Worm (Caenorhabditis elegans) whole organism, midembryonic: Measurements from ENCODE around the gene clhm-1.

Experiments used
- T22C8.4 ChIP-seq: fragments of 200-800 bp; sonication (Bioruptor generic); IDR thresholded peaks from 2 replicates; pipeline ENCODE4 v1.3.6; 2022; ENCODE audit warnings: missing genetic modification characterization, missing compliant biosample characterization
- cog-1 ChIP-seq: sonication (generic microtip); optimal IDR thresholded peaks from 2 replicates; lab custom pipeline; 2016; ENCODE audit warnings: missing genetic modification characterization, missing compliant biosample characterization
- flt-1 ChIP-seq: fragments of 200-800 bp; sonication (Bioruptor generic); IDR thresholded peaks from 2 replicates; pipeline ENCODE4 v1.3.6; 2022; ENCODE audit warnings: missing genetic modification characterization, missing compliant biosample characterization
- klf-2 ChIP-seq: fragments of 200-800 bp; sonication (Bioruptor generic); conservative IDR thresholded peaks from 2 replicates; pipeline ENCODE4 v1.3.6; 2022; ENCODE audit warnings: missing genetic modification reagents, missing genetic modification characterization, missing compliant biosample characterization
- med-1 ChIP-seq: sonication (generic microtip); optimal IDR thresholded peaks from 2 replicates; lab custom pipeline; 2017; ENCODE audit warnings: missing genetic modification characterization, mild to moderate bottlenecking, missing compliant biosample characterization, antibody characterized with exemption, missing genetic modification reagents; ENCODE audit not compliant: insufficient read depth
- ref-1 ChIP-seq: fragments of 200-800 bp; sonication (Bioruptor generic); conservative IDR thresholded peaks from 2 replicates; pipeline ENCODE4 v1.3.6; 2022; ENCODE audit warnings: missing genetic modification reagents, missing genetic modification characterization, missing compliant biosample characterization
- tab-1 ChIP-seq: fragments of 200-800 bp; sonication (Bioruptor generic); IDR thresholded peaks from 2 replicates; pipeline ENCODE4 v1.3.6; 2022; ENCODE audit warnings: missing genetic modification characterization, missing compliant biosample characterization
- ztf-23 ChIP-seq: fragments of 200-800 bp; sonication (Bioruptor generic); IDR thresholded peaks from 2 replicates; pipeline ENCODE4 v1.3.6; 2022; ENCODE audit warnings: missing genetic modification reagents, missing genetic modification characterization, missing compliant biosample characterization
- ztf-29 ChIP-seq: fragments of 200-800 bp; sonication (Bioruptor generic); IDR thresholded peaks from 2 replicates; pipeline ENCODE4 v1.3.6; 2022; ENCODE audit warnings: missing genetic modification reagents, missing genetic modification characterization, missing compliant biosample characterization

clhm-1 gene

ce11 chrII:6838270-6838878 is 32.4 kb downstream of the clhm-1 start:
- no peak for TF ChIP-seq ztf-29 (GFP tag; lab: Robert Waterston, UW)
- TF ChIP-seq T22C8.4: no peak
- no peak for TF ChIP-seq tab-1
- peak; percentile 13 for TF ChIP-seq cog-1
- TF ChIP-seq ztf-23: no peak
- TF ChIP-seq klf-2 (GFP tag; lab: Robert Waterston, UW): no peak

DNA sequence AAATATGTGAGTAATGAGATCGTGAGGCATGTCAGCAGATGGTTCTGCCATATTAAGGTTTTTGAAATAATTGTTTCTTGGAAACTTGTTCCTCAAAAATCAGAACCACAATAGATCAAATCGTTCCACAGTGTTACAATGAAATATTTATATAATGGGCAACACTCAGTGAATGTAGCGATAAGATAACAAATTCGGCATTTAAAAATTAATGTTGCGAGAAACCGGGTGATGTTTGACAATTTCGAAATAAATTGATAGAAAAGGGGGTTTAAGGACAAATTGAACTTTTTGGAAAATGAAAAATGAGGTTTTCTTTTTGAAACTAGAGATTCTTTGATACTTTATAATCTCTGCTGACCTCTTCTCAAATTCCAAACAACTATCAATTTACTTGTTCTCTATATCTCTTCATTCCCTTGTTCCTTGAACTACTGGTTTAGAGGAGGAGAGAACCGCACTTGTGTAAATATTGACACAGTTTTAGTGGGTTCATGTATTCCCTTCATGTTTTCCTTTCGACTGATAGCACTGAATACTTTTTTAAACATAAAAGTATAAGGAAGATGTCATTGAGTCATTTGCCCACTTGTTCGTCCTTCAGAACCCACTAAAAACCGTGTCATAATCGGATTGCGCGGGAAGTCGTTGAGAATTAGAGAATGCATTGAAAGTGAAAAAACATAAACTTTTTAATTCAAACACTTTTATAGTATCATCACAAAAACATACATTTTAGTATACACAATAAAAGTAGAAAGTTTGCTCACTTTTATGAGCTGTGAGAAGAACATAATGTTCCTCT is 33.8 kb downstream of the clhm-1 start:
- TF ChIP-seq ref-1 (GFP tag; lab: Robert Waterston, UW) (no peak), ztf-23 (no peak), med-1 (no peak), cog-1 (no peak), T22C8.4 (no peak), tab-1 (no peak), klf-2 (GFP tag; lab: Robert Waterston, UW) (no peak), ztf-29 (GFP tag; lab: Robert Waterston, UW) (no peak), flt-1 (GFP tag; lab: Robert Waterston, UW) (no peak)

- TF ChIP-seq cog-1 (peak; percentile 50), tab-1 (no peak), ztf-29 (GFP tag; lab: Robert Waterston, UW) (no peak), T22C8.4 (no peak), med-1 (no peak), ztf-23 (0 out of 2 replicates have a peak, but pooled peaks have one; percentile 66), flt-1 (GFP tag; lab: Robert Waterston, UW) (no peak), klf-2 (GFP tag; lab: Robert Waterston, UW) (no peak)
Measured at ce11 chrII:6835972-6836595, 34.7 kb downstream of the clhm-1 start.

- TF ChIP-seq med-1: peak; percentile 22
- TF ChIP-seq ref-1 (GFP tag; lab: Robert Waterston, UW): no peak
- no peak for TF ChIP-seq ztf-29 (GFP tag; lab: Robert Waterston, UW)
- peak; percentile 35; the same call in 1 of the 2 replicates for TF ChIP-seq flt-1 (GFP tag; lab: Robert Waterston, UW)
Measured at ce11 chrII:6835500-6835899, 35.3 kb downstream of the clhm-1 start.

DNA sequence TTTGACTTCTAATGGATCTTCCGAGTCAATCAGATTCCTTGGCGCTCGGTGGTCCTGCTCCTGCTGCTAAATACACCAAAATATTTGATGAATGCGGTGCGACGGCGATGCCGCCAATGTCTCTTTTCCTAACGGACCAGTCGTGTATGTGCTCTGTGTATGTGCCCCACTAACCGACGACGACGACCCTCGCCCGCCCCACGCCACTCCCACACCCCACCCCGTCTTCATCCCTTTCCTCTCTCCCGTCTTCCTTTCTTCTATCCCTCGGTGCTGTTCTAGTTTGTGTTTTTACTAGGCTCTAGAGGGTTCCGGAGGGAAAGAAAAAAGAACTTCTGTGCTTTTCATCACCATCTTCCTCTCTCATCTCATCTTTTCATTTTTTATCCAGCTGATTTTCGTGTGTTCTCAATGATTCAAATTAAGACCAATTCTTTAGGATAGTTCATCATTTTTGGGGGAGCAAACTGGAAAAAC is 36.2 kb downstream of the clhm-1 start, which contains the start of gene egl-27:
Gene egl-27, plus strand, starts transcription at position 427 of the 477 bp plus-strand sequence.
- TF ChIP-seq klf-2 (GFP tag; lab: Robert Waterston, UW) (no peak), T22C8.4 (no peak), flt-1 (GFP tag; lab: Robert Waterston, UW) (peak; percentile 66; the same call in 1 of the 2 replicates), ztf-23 (0 out of 2 replicates have a peak, but pooled peaks have one; percentile 29), cog-1 (no peak)

ce11 chrII:6833781-6834339 is 36.9 kb downstream of the clhm-1 start:
- TF ChIP-seq ref-1 (GFP tag; lab: Robert Waterston, UW) (no peak), ztf-29 (GFP tag; lab: Robert Waterston, UW) (no peak), flt-1 (GFP tag; lab: Robert Waterston, UW) (no peak), T22C8.4 (no peak), cog-1 (no peak), med-1 (no peak), tab-1 (no peak), ztf-23 (no peak), klf-2 (GFP tag; lab: Robert Waterston, UW) (no peak)

DNA sequence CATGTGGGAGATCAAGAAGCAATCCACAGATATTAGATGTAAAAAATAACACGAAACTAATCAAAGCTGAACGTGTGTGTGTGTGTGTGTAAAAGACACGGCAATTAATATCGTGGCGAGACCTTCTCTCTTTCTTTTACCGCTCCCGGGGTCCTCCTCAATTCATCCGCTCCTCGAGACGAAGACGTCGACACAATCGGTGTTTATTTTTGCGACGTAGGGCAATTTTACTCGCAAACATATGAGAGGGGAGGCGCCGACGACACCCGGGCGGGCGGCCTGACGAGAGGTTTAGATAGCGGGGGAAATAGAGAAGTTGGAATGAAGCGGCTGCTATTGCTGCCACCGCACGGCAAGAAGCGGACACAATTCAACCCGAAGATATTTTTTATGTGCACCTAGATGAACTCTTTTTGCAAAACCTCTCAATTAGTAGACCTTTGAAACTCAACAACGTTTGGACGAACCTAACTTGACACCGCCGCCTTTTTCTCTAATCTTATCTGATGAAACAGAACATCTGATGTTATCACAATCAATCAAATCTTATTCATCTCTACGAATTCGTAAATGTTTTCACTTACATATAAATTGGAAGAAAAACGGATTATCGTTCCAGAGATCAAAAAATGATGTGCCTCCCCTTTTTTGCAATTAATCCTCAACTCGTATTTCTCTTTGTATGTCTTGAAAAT is 38.0 kb downstream of the clhm-1 start:
- TF ChIP-seq ztf-23: 0 out of 2 replicates have a peak, but pooled peaks have one; percentile 32
- no peak for TF ChIP-seq flt-1 (GFP tag; lab: Robert Waterston, UW)
- TF ChIP-seq T22C8.4: 0 out of 2 replicates have a peak, but pooled peaks have one; percentile 14
- no peak for TF ChIP-seq ztf-29 (GFP tag; lab: Robert Waterston, UW)

ce11 chrII:6832207-6832606 is 38.6 kb downstream of the clhm-1 start:
- no peak for TF ChIP-seq ztf-29 (GFP tag; lab: Robert Waterston, UW)
- TF ChIP-seq ref-1 (GFP tag; lab: Robert Waterston, UW): no peak
- TF ChIP-seq ztf-23: no peak
- TF ChIP-seq med-1: no peak
- no peak for TF ChIP-seq flt-1 (GFP tag; lab: Robert Waterston, UW)

ce11 chrII:6831531-6832201 is 39.1 kb downstream of the clhm-1 start:
- no peak for TF ChIP-seq ref-1 (GFP tag; lab: Robert Waterston, UW)
- TF ChIP-seq flt-1 (GFP tag; lab: Robert Waterston, UW): no peak
- no peak for TF ChIP-seq ztf-29 (GFP tag; lab: Robert Waterston, UW)
- no peak for TF ChIP-seq tab-1
- no peak for TF ChIP-seq T22C8.4
- TF ChIP-seq ztf-23: no peak
- TF ChIP-seq med-1: no peak
- no peak for TF ChIP-seq klf-2 (GFP tag; lab: Robert Waterston, UW)
- no peak for TF ChIP-seq cog-1
